Worm (Caenorhabditis elegans) whole organism, young adult: ENCODE results near the gene pcp-2.
A peak's percentile ranks its signal among the peaks of the same experiment; 100 is the strongest.

Experiments used
- B0019.2 ChIP-seq: fragments of 200-800 bp; sonication (Bioruptor generic); conservative IDR thresholded peaks from 2 replicates; pipeline ENCODE4 v1.3.6; 2022; ENCODE audit warnings: missing genetic modification reagents, missing genetic modification characterization, missing compliant biosample characterization
- C17E4.6 ChIP-seq: fragments of 200-800 bp; sonication (Bioruptor generic); IDR thresholded peaks from 2 replicates; pipeline ENCODE4 v1.3.6; 2022; ENCODE audit warnings: missing genetic modification reagents, missing genetic modification characterization, missing compliant biosample characterization
- F22D6.2 ChIP-seq: sonication (generic microtip); optimal IDR thresholded peaks from 2 replicates; lab custom pipeline; 2016; ENCODE audit warnings: mild to moderate bottlenecking, missing genetic modification characterization, missing compliant biosample characterization
- F33H1.4 ChIP-seq: fragments of 200-800 bp; sonication (Bioruptor generic); IDR thresholded peaks from 2 replicates; pipeline ENCODE4 v1.3.6; 2022; ENCODE audit warnings: missing genetic modification reagents, missing genetic modification characterization, missing compliant biosample characterization
- F37B4.10 ChIP-seq: fragments of 200-800 bp; sonication (Bioruptor generic); IDR thresholded peaks from 2 replicates; pipeline ENCODE4 v1.3.6; 2022; ENCODE audit warnings: missing genetic modification characterization, missing compliant biosample characterization
- F57A8.1 ChIP-seq: fragments of 200-800 bp; sonication (Bioruptor generic); optimal IDR thresholded peaks from 2 replicates; lab custom pipeline; 2018; ENCODE audit warnings: mild to moderate bottlenecking, missing genetic modification characterization, moderate library complexity, missing compliant biosample characterization
- T26A5.8 ChIP-seq: sonication (generic microtip); optimal IDR thresholded peaks from 2 replicates; lab custom pipeline; 2016; ENCODE audit warnings: missing genetic modification characterization, missing compliant biosample characterization
- akir-1 ChIP-seq: fragments of 200-800 bp; sonication (Bioruptor generic); optimal IDR thresholded peaks from 2 replicates; lab custom pipeline; 2018; ENCODE audit warnings: mild to moderate bottlenecking, missing genetic modification characterization, moderate library complexity, missing compliant biosample characterization
- athp-1 ChIP-seq: sonication (generic microtip); optimal IDR thresholded peaks from 2 replicates; lab custom pipeline; 2017; ENCODE audit warnings: mild to moderate bottlenecking, missing genetic modification characterization, missing compliant biosample characterization
- attf-3 ChIP-seq: fragments of 200-800 bp; sonication (Bioruptor generic); conservative IDR thresholded peaks from 2 replicates; pipeline ENCODE4 v1.3.6; 2022; ENCODE audit warnings: missing genetic modification reagents, missing genetic modification characterization, missing compliant biosample characterization
- attf-5 ChIP-seq: fragments of 200-800 bp; sonication (Bioruptor generic); optimal IDR thresholded peaks from 2 replicates; lab custom pipeline; 2018; ENCODE audit warnings: mild to moderate bottlenecking, missing genetic modification characterization, missing compliant biosample characterization
- ceh-27 ChIP-seq: fragments of 200-800 bp; sonication (Bioruptor generic); optimal IDR thresholded peaks from 2 replicates; lab custom pipeline; 2018; ENCODE audit warnings: mild to moderate bottlenecking, missing genetic modification characterization, moderate library complexity, missing compliant biosample characterization
- chd-7 ChIP-seq: sonication (generic microtip); optimal IDR thresholded peaks from 2 replicates; lab custom pipeline; 2016; ENCODE audit warnings: mild to moderate bottlenecking, missing genetic modification characterization, moderate library complexity, missing compliant biosample characterization
- dox-1 ChIP-seq: fragments of 200-800 bp; sonication (Bioruptor generic); IDR thresholded peaks from 2 replicates; pipeline ENCODE4 v1.3.6; 2022; ENCODE audit warnings: missing genetic modification reagents, missing genetic modification characterization, missing compliant biosample characterization
- egl-44 ChIP-seq: fragments of 200-800 bp; sonication (Bioruptor generic); IDR thresholded peaks from 2 replicates; pipeline ENCODE4 v1.3.6; 2022; ENCODE audit warnings: missing genetic modification reagents, missing genetic modification characterization, missing compliant biosample characterization
- him-1 ChIP-seq: sonication (generic microtip); optimal IDR thresholded peaks from 2 replicates; lab custom pipeline; 2016; ENCODE audit warnings: missing genotype, missing genetic modification reagents, missing genetic modification characterization, missing compliant biosample characterization
- hlh-26 ChIP-seq: fragments of 200-800 bp; sonication (Bioruptor generic); conservative IDR thresholded peaks from 2 replicates; pipeline ENCODE4 v1.3.6; 2022; ENCODE audit warnings: missing genetic modification reagents, missing genetic modification characterization, missing compliant biosample characterization
- hmg-1.2 ChIP-seq: fragments of 200-800 bp; sonication (Bioruptor generic); IDR thresholded peaks from 2 replicates; pipeline ENCODE4 v1.3.6; 2022; ENCODE audit warnings: missing genetic modification reagents, missing genetic modification characterization, missing compliant biosample characterization
- hsf-1 ChIP-seq: fragments of 200-800 bp; sonication (Bioruptor generic); IDR thresholded peaks from 2 replicates; pipeline ENCODE4 v1.3.6; 2022; ENCODE audit warnings: missing genetic modification reagents, missing genetic modification characterization, missing compliant biosample characterization
- lin-35 ChIP-seq, 3 experiments: fragments of 150-350 bp in 2 of 3; sonication (generic microtip) in 1 of 3; optimal IDR thresholded peaks; 2 replicates each; lab custom pipeline; 2014 to 2018; ENCODE audit warnings: missing biosample characterization in 3 of 3, missing genetic modification characterization in 3 of 3, missing genetic modification reagents in 3 of 3
- lin-40 ChIP-seq: sonication (generic microtip); optimal IDR thresholded peaks from 2 replicates; lab custom pipeline; 2016; ENCODE audit warnings: missing genetic modification characterization, mild to moderate bottlenecking, missing compliant biosample characterization, missing genotype, missing genetic modification reagents
- madf-10 ChIP-seq: sonication (generic microtip); optimal IDR thresholded peaks from 2 replicates; lab custom pipeline; 2016; ENCODE audit warnings: mild to moderate bottlenecking, missing genetic modification characterization, missing compliant biosample characterization
- madf-6 ChIP-seq: fragments of 200-800 bp; sonication (Bioruptor generic); IDR thresholded peaks from 2 replicates; pipeline ENCODE4 v1.3.6; 2022; ENCODE audit warnings: missing genetic modification reagents, missing genetic modification characterization, missing compliant biosample characterization
- mcd-1 ChIP-seq: fragments of 200-800 bp; sonication (Bioruptor generic); IDR thresholded peaks from 2 replicates; pipeline ENCODE4 v1.3.6; 2022; ENCODE audit warnings: missing genetic modification reagents, missing genetic modification characterization, missing compliant biosample characterization
- mel-28 ChIP-seq: sonication (generic microtip); optimal IDR thresholded peaks from 2 replicates; lab custom pipeline; 2016; ENCODE audit warnings: borderline replicate concordance, mild to moderate bottlenecking, missing genetic modification characterization, missing compliant biosample characterization
- nfya-1 ChIP-seq: sonication (generic microtip); optimal IDR thresholded peaks from 2 replicates; lab custom pipeline; 2017; ENCODE audit warnings: antibody characterized with exemption, missing compliant biosample characterization, missing genetic modification characterization, borderline replicate concordance; ENCODE audit not compliant: insufficient read depth
- nhr-80 ChIP-seq: sonication (generic microtip); optimal IDR thresholded peaks from 2 replicates; lab custom pipeline; 2016; ENCODE audit warnings: missing genetic modification characterization, missing compliant biosample characterization
- pha-4 ChIP-seq: fragments of 150-350 bp; sonication (generic microtip); optimal IDR thresholded peaks from 2 replicates; lab custom pipeline; 2014; ENCODE audit warnings: missing biosample characterization, missing genetic modification reagents, missing genetic modification characterization
- rpc-1 ChIP-seq, 2 experiments: fragments of 150-350 bp in 1 of 2; sonication (generic microtip) in 1 of 2; optimal IDR thresholded peaks; 2 replicates each; lab custom pipeline; 2014 to 2018; ENCODE audit warnings: missing biosample characterization in 1 of 2, missing genetic modification characterization in 1 of 2, missing genetic modification reagents in 1 of 2, missing genotype in 1 of 2
- unc-130 ChIP-seq: sonication (generic microtip); optimal IDR thresholded peaks from 2 replicates; lab custom pipeline; 2016; ENCODE audit warnings: missing genetic modification reagents, missing genetic modification characterization, missing compliant biosample characterization
- unc-62 ChIP-seq: fragments of 150-350 bp; optimal IDR thresholded peaks from 2 replicates; lab custom pipeline; 2014; ENCODE audit warnings: missing biosample characterization, missing genetic modification reagents, missing genetic modification characterization
- zfh-2 ChIP-seq: fragments of 200-800 bp; sonication (Bioruptor generic); conservative IDR thresholded peaks from 2 replicates; pipeline ENCODE4 v1.3.6; 2022; ENCODE audit warnings: missing genetic modification reagents, missing genetic modification characterization, missing compliant biosample characterization
- zim-3 ChIP-seq: sonication (generic microtip); optimal IDR thresholded peaks from 2 replicates; lab custom pipeline; 2017; ENCODE audit warnings: mild to moderate bottlenecking, missing genetic modification characterization, moderate library complexity, missing compliant biosample characterization
- ztf-22 ChIP-seq: fragments of 200-800 bp; sonication (Bioruptor generic); optimal IDR thresholded peaks from 2 replicates; lab custom pipeline; 2018; ENCODE audit warnings: mild to moderate bottlenecking, missing genetic modification characterization, moderate library complexity, missing compliant biosample characterization
- ztf-28 ChIP-seq: fragments of 200-800 bp; sonication (Bioruptor generic); IDR thresholded peaks from 2 replicates; pipeline ENCODE4 v1.3.6; 2022; ENCODE audit warnings: missing genetic modification reagents, missing genetic modification characterization, missing compliant biosample characterization
- ztf-3 ChIP-seq: fragments of 200-800 bp; sonication (Bioruptor generic); optimal IDR thresholded peaks from 2 replicates; lab custom pipeline; 2018; ENCODE audit warnings: mild to moderate bottlenecking, missing genetic modification characterization, missing compliant biosample characterization

Gene pcp-2

ce11 chrIV:9165681-9166080 is 754 bp upstream of the pcp-2 start, which contains the start of gene C07C7.3:
Gene C07C7.3 (plus strand): TSS chrIV:9166051.
- no peak for TF ChIP-seq F33H1.4 (GFP tag; lab: Robert Waterston, UW)

DNA sequence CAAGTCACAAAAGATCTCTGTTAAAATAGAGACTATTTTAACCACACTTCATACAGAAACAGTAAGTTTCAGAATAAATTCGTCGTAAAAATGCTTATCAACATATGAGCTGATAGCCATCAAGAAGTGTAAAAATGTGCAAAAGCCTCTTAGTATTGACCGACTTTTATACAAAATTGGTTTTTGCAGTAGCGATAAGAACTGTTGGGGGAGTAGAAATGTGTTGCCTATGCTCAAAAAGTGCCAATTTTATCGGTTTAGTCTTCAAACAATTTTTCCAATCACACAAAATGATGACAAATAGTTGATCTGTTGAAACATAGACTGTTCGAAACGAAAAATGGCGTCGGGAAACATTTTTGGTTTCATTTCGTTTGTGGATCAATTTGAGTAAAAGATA is 5.1 kb downstream of the pcp-2 start:
- TF ChIP-seq ztf-3 (GFP tag; lab: Kevin White, UChicago) (no peak), him-1 (tag; lab: Kevin White, UChicago) (no peak), madf-6 (GFP tag; lab: Robert Waterston, UW) (no peak), nhr-80 (tag; lab: Kevin White, UChicago) (peak; percentile 96), F22D6.2 (tag; lab: Kevin White, UChicago) (no peak), attf-3 (GFP tag; lab: Robert Waterston, UW) (no peak), hlh-26 (GFP tag; lab: Robert Waterston, UW) (no peak), pha-4 (tag; lab: Kevin White, UChicago) (no peak)

DNA sequence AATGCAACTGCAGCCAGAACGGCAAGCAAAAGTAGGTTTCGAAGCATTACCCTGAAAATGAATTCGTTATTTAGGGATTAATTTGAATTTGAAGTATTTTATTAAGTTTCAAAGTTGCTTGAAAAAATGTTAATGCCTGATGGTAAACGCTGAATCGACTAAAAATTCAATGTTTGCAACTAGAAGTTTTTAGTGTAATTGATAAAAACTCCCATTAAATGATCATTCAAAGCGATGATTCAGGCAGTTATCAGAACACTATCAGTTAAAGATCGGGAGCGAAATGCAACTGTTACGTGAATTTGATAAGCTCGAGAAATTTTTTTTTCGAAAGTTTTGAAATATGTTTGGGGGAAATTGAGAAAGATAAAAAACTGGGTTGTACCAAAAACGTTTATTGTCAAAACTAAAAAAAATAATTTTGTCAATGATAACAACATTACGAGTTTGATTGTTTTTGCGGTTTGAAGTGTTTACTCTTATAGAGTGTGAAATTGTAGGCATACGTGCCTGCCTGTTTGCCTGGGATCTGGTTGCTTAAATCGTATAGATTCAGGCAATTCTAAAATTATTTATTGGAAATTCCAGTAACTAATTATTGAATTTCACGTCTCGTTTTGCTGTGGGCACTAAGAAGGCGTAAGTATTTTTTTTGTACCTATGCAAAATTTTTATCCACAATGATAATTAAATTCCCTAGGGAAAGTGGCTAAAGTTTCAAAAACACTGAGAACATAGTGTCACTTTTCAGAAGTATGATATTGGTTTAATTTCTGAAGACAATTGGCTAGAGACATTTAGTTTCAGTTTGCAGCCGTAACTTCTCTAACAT is 5.7 kb downstream of the pcp-2 start, which contains the start of gene pcp-3:
Gene pcp-3 (minus strand): TSS at position 51 of the 832 bp plus-strand sequence.
- no peak for TF ChIP-seq hmg-1.2
- no peak for TF ChIP-seq madf-6 (GFP tag; lab: Robert Waterston, UW)
- no peak for TF ChIP-seq F37B4.10
- TF ChIP-seq nhr-80 (tag; lab: Kevin White, UChicago), result peak; percentile 55
- TF ChIP-seq lin-40 (tag; lab: Kevin White, UChicago), result no peak
- no peak for TF ChIP-seq akir-1 (GFP tag; lab: Kevin White, UChicago)
- TF ChIP-seq, all 124 proteins: peak for 1

DNA sequence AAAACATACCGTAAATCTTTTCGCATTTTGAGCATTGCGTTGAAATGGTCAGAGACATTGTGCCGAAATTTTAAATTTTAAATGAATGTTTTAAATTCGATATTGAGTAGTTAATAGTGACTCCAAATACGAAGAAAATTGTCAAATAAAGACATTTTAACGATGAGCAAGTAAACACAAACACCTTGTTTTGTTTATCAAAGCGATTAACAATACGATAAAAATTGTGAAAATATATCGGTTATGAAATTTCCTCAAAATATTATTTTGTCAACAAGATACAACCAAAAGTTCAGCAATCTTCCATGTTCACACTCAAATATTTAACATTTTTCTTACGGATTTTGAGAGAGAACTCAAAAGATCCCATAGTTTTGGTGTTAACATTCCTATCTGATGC is 10.7 kb downstream of the pcp-2 start, which contains the start of gene F23B2.10:
Gene F23B2.10 (minus strand): TSS at position 101 of the 400 bp plus-strand sequence.
- TF ChIP-seq zfh-2 (GFP tag; lab: Robert Waterston, UW), result no peak
- TF ChIP-seq F57A8.1, result no peak
- no peak for TF ChIP-seq athp-1 (tag; lab: Kevin White, UChicago)
- no peak for TF ChIP-seq F37B4.10
- TF ChIP-seq nfya-1, result no peak
- TF ChIP-seq lin-40 (tag; lab: Kevin White, UChicago), result no peak
- no peak for TF ChIP-seq nhr-80 (tag; lab: Kevin White, UChicago)
- TF ChIP-seq ztf-22 (GFP tag; lab: Kevin White, UChicago), result no peak
- no peak for TF ChIP-seq T26A5.8 (tag; lab: Kevin White, UChicago)
- TF ChIP-seq C17E4.6 (GFP tag; lab: Robert Waterston, UW), result no peak
- no peak for TF ChIP-seq ceh-27 (GFP tag; lab: Kevin White, UChicago)
- no peak for TF ChIP-seq egl-44 (GFP tag; lab: Robert Waterston, UW)

DNA sequence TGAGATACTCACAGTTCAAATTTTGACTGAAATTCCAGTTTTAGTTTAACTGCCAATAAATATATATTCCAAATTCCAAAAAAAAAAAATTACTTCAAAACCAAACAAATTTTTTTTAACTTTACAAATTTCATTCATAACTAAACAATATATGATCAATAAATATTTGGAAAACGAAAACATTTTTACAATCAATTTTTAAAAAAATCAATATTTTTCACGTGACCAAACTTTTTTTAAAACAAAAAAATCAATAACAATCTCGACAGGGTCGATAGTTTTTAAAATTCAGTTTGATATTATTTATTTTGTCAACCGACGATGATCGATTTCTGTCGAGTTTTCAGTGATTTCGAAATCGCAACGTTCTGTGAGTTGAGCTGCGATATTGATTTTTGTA is 14.8 kb downstream of the pcp-2 start, which contains the start of gene F23B2.7:
Gene F23B2.7 (plus strand): TSS at position 301 of the 400 bp plus-strand sequence.
- TF ChIP-seq zfh-2 (GFP tag; lab: Robert Waterston, UW), result no peak
- TF ChIP-seq mel-28 (tag; lab: Kevin White, UChicago), result no peak
- no peak for TF ChIP-seq zim-3
- no peak for TF ChIP-seq rpc-1 (optimal IDR thresholded peaks at IDR 0.05; lab: Kevin White, UChicago)
- TF ChIP-seq rpc-1 (tag; optimal IDR thresholded peaks at IDR 0.05; lab: Kevin White, UChicago), result no peak

DNA sequence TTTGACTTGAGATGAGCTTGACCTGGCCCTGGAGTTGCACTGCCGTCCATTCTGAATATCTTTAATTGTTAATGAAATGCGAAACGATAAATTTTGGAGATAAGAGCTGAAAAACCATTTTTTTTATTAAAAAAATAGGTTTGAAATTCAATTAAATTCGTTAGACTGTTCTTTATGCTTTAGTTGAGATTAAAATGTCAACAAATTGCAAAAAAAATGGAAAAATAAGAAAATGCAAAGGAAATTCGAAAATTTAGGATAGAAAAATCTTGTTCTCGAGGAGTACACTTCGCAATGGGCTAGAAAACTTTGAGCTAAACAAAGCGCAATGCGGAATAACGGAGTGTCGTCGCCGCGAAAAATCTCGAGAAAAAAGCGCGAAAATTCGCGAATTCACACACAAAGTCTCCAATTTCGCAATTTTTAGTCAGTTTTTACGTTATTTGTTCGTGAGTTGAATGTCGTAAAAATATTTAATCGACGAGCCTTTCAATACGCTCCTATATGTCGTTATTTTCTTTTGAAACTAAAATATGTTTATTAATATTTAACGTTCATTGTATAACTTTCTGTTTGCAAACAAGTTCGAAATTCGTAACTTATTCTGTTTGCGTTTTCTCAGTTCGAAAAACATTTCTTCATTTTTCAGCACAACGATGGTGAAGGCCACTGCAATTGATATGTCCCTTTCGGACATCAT is 18.0 kb downstream of the pcp-2 start, which contains the start of the genes rpb-12 and aly-2:
Gene rpb-12 (minus strand): TSS at position 51 of the 700 bp plus-strand sequence.
Gene aly-2 (plus strand): TSS at position 650 of the 700 bp plus-strand sequence.
- TF ChIP-seq unc-130 (GFP tag; lab: Kevin White, UChicago) (peak; percentile 65), lin-40 (tag; lab: Kevin White, UChicago) (no peak), madf-10 (tag; lab: Kevin White, UChicago) (no peak), lin-35 (GFP tag; optimal IDR thresholded peaks at IDR 0.05; lab: Kevin White, UChicago) (peak in 1 of 3 experiments; percentile 66), dox-1 (GFP tag; lab: Robert Waterston, UW) (peak; percentile 92), ztf-3 (GFP tag; lab: Kevin White, UChicago) (no peak), attf-5 (peak; percentile 54), ztf-28 (GFP tag; lab: Robert Waterston, UW) (no peak), B0019.2 (GFP tag; lab: Robert Waterston, UW) (peak; percentile 78), mcd-1 (GFP tag; lab: Robert Waterston, UW) (peak; percentile 66), unc-62 (GFP tag; lab: Kevin White, UChicago) (no peak), F57A8.1 (no peak), hsf-1 (GFP tag; lab: Robert Waterston, UW) (peak; percentile 82), chd-7 (tag; lab: Kevin White, UChicago) (no peak)
